Fruit fly (Drosophila melanogaster) ovary, adult (tissue): Measurements from ENCODE around the gene TotA.

ENCODE experiments used
- CG17801 ChIP-seq: fragments of 200-800 bp; optimal IDR thresholded peaks from 2 replicates; lab custom pipeline; 2019; ENCODE audit warnings: missing biosample characterization, mild to moderate bottlenecking, missing genetic modification characterization, moderate library complexity; ENCODE audit not compliant: partially characterized antibody

The TotA gene

DNA sequence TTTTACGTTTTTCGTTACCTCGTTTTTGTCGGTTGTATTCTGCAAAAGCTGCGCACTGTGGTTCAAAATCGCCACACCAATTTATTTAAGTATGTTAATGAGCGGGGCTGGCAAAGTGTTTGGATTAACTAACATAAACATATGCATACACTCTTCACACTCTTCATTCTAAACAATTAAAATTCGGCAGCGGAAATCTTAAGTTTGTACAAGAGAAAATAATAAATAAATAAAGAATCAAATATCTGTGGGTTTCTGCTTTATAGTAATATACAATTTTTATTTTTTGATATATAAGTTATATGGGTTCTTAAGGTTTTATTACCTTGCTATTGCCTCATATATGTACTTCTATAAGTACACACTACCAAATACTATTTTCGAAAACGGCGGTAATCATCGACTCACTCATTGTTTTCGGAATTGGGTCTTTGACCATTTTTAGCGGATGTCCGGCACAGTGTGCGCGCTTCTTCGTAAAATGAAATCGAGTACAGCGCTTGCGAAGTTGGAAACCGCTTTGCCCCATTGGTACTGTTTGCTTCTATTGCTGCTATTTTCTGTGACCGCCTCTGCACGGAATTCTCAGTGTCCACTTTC is 34.5 kb upstream of the TotA start:
- peak; percentile 34 for TF ChIP-seq CG17801 (GFP tag; lab: Kevin White, UChicago)

DNA sequence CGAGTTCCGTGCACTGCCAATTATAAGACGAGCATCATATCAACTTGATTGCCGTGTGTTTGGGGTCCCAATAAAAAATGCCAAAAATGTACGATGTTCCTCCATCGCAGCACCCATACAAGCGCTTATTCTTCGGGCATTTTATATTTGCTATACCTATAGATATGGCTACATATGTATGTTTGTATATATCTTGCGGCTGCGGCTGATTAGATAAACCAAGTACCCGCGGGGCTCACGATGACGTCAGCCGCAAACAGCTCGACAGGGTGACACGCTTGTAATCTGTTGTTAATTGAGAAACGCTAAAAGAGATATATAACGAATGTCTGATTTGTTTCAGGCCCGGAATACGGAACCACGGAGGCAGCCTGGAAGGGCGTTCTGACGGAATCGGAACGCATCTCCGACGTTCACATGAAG is 33.6 kb upstream of the TotA start:
- no peak for TF ChIP-seq CG17801 (GFP tag; lab: Kevin White, UChicago)

DNA sequence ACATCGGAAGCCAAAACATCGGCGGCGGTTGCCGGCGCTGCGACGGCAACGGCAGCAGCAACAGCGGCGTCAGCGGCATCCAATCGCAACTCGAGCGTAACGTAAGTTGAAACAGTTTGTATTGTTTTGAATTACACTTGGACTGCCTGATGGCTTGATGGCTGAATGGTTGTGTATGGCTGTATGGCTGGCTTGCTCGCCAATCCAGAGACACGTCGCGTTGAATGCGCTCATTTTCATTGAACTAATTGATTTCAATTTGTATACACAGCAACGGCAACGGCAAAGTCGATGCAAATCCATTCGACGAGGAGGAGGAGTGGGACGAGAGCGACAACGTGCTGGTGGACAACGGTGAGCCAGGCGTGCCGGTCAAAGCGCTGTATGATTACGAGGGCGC is 32.0 kb upstream of the TotA start:
- no peak for TF ChIP-seq CG17801 (GFP tag; lab: Kevin White, UChicago)

DNA sequence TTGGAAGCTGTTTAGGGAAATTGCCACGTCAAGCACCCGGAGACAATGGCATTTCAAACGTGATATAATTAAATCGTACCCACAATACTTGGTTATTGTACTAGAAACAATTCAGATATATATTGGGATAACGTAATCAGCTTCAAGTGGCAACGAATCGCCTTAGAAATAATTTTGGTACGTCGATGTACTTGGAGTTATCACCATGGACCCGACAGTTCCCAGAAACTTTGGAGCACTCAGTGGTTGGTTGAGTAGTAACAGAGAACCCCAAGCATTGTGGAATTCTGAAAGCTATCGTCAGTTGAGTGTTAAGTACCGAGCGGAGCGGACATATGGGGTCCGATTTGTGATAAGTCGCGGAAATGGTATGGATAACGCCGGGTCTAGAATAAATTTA is 29.0 kb upstream of the TotA start, which contains the start of gene CG15695:
Gene CG15695, plus strand, starts transcription at position 301 of the 400 bp plus-strand sequence.
- TF ChIP-seq CG17801 (GFP tag; lab: Kevin White, UChicago), result no peak

DNA sequence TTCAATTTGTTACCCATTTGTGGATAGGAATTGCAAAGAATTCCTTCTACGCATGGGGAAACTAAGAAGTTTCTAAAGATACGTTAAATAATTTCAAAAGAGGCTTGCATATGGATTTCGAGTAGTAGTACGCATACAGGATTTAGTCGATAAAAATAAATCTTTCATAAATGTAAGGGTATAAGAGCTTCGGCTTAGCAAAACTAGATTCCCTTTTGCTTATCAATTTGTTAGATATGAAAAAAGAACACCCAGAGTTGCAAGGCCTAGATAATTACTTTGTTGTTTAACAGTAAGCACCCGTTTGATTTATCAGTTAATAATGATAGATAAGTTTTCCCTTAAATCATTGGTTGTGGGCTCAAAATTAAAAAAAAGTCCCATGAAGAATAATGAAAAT is 25.3 kb upstream of the TotA start:
- no peak for TF ChIP-seq CG17801 (GFP tag; lab: Kevin White, UChicago)

DNA sequence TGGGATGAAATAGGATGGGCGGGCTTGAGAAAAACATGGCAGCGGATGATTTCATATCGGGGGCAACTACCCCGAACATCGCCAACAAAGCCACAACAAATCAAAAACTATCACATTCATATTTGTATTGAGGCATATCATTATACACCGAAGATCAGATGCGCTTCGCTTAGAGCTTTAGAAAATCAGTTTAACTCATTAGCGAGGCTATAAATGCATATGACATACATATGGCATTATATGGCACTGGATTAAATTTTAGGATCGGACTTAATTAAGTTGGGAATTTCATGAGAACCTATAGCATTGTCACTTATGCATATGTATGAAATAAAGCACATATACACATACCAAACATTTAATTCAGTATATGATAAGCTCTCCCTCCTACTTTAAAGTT is 24.5 kb upstream of the TotA start:
- TF ChIP-seq CG17801 (GFP tag; lab: Kevin White, UChicago), result no peak

DNA sequence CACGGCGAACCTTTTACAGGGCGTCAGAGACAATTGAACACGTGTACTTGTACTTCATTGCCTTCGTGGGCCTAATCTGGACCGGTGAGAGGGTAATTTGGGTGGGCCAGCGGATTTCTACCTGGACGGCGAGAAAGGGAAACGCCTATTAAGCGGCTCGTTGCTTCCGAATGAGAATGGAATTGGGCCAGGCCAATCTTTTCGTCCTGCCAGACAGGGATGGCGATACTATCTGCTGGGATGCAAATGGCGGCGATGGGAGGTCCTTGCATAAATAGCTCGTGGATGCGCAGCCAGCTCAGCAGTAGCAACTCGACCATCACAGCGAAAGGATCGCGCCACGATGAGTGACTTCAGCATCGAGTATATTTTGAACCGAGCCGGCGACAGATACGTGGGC is 24.1 kb upstream of the TotA start, which contains the start of gene CG15696:
Gene CG15696, plus strand, starts transcription at position 301 of the 400 bp plus-strand sequence.
- no peak for TF ChIP-seq CG17801 (GFP tag; lab: Kevin White, UChicago)

DNA sequence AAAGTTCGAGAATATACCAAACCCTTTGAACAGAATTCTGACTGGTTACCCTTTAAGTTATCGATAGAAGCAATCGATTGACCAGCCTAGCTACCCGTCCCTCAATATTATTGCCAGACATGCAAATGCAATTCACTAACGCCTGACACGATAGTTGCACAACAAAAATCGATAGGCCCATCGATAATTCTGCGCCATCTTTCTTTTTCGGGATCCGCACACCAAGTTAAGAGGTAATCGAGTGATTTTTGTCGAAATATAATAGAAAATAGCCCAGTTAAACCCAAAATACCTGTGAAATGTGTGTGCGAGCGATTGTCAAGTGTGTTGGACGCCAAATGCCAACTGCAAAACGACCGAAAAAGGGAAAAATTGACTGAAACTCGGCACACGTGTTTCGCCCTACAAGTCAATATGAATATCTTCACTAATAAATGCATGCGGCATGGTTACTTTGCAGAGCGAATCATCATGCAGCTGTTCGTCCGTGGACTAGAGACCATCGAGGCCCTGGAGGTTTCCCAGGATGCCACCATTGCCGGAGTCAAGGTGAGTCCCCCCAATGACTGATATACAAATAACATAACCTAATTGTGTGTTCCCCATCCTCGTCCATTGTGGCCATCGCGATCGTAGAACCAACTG is 20.3 kb upstream of the TotA start, which contains the start of gene RpS30:
Gene RpS30, plus strand, starts transcription at position 122 of the 645 bp plus-strand sequence.
- peak; percentile 72 for TF ChIP-seq CG17801 (GFP tag; lab: Kevin White, UChicago)

DNA sequence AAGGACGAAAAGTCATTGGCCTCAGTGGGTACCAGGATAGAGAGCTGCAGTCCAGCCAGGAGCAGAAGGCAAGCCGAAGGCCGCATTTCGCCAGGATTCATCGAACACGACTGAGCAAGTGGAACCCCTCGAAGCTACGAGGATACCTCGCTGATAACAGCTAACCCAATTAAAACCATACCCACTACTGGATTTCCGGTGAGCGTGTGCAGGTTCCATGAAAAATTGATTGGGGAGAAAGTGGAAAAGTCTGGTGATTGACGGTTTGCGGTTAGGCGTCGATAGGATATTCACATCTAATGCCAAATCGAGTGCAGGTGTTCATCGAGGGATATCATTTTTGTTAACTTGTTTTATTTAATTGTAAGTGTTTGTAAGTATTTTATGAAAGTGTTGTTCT is 11.0 kb upstream of the TotA start, which contains the start of gene Ir93a:
Gene Ir93a, minus strand, starts transcription at position 101 of the 400 bp plus-strand sequence.
- no peak for TF ChIP-seq CG17801 (GFP tag; lab: Kevin White, UChicago)

DNA sequence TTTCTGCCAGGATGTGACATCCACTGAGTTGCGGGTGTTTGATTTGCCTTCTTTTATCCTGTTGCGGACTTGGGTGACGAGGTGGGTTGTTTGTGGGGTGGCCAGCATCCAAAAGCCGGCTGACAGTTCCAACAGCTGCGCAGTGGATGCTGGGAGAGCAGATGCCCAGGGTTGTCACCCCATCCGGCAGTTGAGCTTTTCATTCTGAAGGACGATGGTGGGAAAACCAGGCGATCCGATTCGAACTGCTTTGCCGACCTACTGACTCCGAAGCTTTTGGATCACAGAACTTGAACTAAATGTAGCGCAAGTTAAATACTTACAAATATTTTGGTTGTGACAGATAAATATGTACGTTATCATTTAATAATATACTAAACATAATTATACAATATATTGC is 4.6 kb upstream of the TotA start, which contains the start of gene KaiR1D:
Gene KaiR1D, minus strand, starts transcription at position 28 of the 400 bp plus-strand sequence.
- TF ChIP-seq CG17801 (GFP tag; lab: Kevin White, UChicago), result no peak

DNA sequence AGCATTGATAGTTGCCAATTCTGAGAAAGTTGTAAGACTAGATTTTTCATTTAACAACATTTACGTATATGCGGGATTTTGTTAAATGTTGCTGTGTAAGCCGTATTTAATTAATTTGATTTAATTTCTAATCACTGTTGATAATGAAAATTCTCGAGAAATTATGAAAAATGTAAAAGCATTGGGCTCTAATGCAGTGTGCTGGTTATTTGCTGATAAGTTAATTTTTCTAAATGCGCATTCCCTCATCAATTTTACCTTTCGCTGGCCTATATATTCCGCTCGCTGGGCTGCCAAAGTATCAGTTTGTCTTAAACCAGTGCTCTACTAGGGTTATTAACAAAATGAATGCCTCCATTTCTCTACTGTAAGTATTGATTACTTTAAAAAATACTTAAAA is 1.9 kb downstream of the TotA start, which contains the start of gene TotC:
Gene TotC, plus strand, starts transcription at position 301 of the 400 bp plus-strand sequence.
- no peak for TF ChIP-seq CG17801 (GFP tag; lab: Kevin White, UChicago)

DNA sequence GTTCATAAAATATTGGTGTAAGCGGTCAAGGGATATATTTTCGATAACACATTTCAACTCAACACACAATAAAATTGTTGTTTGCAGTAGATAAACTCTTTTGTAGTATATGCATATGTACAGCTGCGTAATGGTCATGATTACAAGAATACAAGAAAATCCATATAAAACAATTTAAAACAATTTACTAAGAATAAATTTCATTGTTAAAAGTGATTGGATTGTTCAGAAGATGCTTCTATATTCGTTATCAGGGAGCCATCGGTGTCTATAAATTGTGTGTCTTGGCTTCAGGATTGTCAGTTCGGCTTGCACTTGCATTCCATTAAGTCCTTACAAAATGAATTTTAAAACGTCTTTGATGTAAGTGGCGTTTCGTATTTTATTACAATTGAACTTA is 2.8 kb downstream of the TotA start, which contains the start of gene TotB:
Gene TotB, plus strand, starts transcription at position 301 of the 400 bp plus-strand sequence.
- no peak for TF ChIP-seq CG17801 (GFP tag; lab: Kevin White, UChicago)

DNA sequence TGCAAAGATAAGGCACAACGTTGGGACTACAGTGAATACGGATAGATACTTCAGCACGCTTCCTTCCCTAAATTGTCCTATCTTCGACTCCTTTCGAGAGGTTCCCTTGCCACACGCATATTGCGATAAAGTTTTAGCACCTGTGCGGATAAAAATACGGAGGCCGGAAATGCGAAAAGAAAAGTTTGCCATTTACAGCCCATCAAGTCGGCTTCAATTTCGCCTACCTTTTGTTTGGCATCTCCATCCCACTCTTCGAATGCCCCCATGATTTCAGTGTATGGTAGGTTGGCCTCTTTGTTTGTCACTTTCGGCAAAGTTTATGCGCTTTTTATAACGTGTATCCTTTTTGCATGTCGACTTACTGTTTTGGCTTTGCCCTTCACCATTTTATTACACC is 5.8 kb downstream of the TotA start:
- TF ChIP-seq CG17801 (GFP tag; lab: Kevin White, UChicago), result no peak

DNA sequence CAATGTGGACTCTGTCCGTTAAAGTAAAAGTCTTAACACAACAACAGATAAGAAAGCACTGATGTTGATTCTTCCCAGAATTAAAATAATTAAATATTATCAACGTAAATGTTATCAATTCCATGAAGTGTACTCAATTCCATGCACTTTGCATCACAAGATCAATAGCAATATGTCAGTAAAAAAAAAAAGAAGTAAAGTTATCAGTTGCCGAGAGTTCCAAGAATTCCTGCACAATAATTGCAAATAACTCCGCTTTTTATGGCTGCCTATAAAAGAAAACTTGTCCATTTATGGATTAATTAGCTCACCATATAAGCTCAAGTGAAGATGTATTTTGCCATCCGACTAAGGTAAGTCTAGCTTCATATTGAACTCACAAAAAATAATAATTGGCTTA is 6.6 kb downstream of the TotA start, which contains the start of gene TotZ:
Gene TotZ, plus strand, starts transcription at position 301 of the 400 bp plus-strand sequence.
- TF ChIP-seq CG17801 (GFP tag; lab: Kevin White, UChicago), result no peak

DNA sequence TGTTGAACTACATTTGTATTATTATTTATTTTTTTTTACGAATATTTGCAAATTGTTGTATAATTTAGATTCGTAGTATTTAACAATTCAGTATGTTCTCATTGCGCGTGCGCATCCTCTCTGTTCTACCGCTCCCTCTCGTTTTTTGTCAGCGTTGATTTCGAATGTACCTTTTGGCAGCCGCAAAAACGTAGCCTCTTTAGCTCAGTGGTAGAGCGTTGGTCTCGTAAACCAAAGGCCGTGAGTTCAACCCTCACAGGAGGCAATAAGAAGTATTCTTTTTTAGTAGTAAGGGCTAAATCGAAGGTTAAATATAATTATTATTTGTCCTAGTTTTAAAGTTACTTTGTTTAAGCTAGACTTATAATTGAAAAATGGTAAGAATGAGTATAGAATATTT is 19.7 kb downstream of the TotA start:
- no peak for TF ChIP-seq CG17801 (GFP tag; lab: Kevin White, UChicago)

DNA sequence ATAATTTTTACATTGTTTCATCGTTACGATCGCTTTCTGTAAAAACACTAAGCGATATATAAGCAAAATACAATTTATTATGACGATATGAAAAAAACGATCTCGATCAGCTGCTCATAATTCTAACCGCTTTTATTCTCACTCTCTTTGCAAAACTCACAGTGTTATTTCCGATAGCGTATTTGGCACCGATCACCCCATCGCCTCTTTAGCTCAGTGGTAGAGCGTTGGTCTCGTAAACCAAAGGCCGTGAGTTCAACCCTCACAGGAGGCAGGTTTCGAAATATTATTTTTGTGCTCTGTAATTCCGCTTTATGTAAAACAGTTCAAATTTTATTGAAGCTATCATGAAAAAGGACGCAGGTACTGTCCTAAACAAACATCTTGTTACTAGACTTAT is 20.1 kb downstream of the TotA start:
- peak; percentile 38 for TF ChIP-seq CG17801 (GFP tag; lab: Kevin White, UChicago)
